Worm (Caenorhabditis elegans) whole organism, midembryonic: ENCODE data around the gene fbxc-34.

Experiments used
- cog-1 ChIP-seq: sonication (generic microtip); optimal IDR thresholded peaks from 2 replicates; lab custom pipeline; 2016; ENCODE audit warnings: missing genetic modification characterization, missing compliant biosample characterization
- flt-1 ChIP-seq: fragments of 200-800 bp; sonication (Bioruptor generic); IDR thresholded peaks from 2 replicates; pipeline ENCODE4 v1.3.6; 2022; ENCODE audit warnings: missing genetic modification characterization, missing compliant biosample characterization
- med-1 ChIP-seq: sonication (generic microtip); optimal IDR thresholded peaks from 2 replicates; lab custom pipeline; 2017; ENCODE audit warnings: missing genetic modification characterization, mild to moderate bottlenecking, missing compliant biosample characterization, antibody characterized with exemption, missing genetic modification reagents; ENCODE audit not compliant: insufficient read depth
- tab-1 ChIP-seq: fragments of 200-800 bp; sonication (Bioruptor generic); IDR thresholded peaks from 2 replicates; pipeline ENCODE4 v1.3.6; 2022; ENCODE audit warnings: missing genetic modification characterization, missing compliant biosample characterization
- ztf-23 ChIP-seq: fragments of 200-800 bp; sonication (Bioruptor generic); IDR thresholded peaks from 2 replicates; pipeline ENCODE4 v1.3.6; 2022; ENCODE audit warnings: missing genetic modification reagents, missing genetic modification characterization, missing compliant biosample characterization

DNA sequence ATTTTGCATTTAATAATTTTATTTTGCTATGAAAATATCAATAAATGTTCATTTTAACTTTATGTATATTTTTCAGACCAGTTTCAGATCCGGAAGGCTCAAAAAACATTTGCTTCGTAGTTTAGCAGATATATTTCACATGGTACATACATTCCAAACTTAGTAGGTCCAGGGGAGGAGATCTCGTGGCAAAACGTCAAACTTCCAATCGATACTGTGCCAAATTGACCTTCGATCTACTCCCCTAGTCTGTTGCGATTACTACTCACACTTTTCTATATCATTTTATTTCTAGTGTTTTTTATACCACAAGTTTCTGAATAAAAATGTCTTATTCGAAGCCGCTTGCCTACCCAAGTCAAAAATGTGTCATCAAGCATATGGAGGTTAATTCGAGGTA, 19.3 kb upstream of the fbxc-34 start, which contains the start of gene fbxc-31:
- no peak for TF ChIP-seq tab-1 (GFP tag; lab: Robert Waterston, UW)
- no peak for TF ChIP-seq flt-1 (GFP tag; lab: Robert Waterston, UW)
- TF ChIP-seq med-1 (GFP tag; lab: Kevin White, UChicago) = no peak
- no peak for TF ChIP-seq cog-1 (tag; lab: Kevin White, UChicago)
- TF ChIP-seq ztf-23 (GFP tag; lab: Robert Waterston, UW) = no peak
